Worm (Caenorhabditis elegans): Measurements from ENCODE around the gene acs-1.

acs-1 gene

ce11 chrV:6579992-6580391, 55.2 kb downstream of the acs-1 start, which contains the start of gene EGAP9.3:
EGAP9.3 (minus strand) TSS chrV:6580122.
- TF ChIP-seq ceh-14 (tag; optimal IDR thresholded peaks at IDR 0.05), result no peak
- no peak for TF ChIP-seq che-1 (tag; optimal IDR thresholded peaks at IDR 0.05)
- no peak for TF ChIP-seq odd-2 (tag; optimal IDR thresholded peaks at IDR 0.05)
- TF ChIP-seq hlh-6 (tag; optimal IDR thresholded peaks at IDR 0.05), result no peak
- TF ChIP-seq hlh-30 (tag; optimal IDR thresholded peaks at IDR 0.05; ENCODE audit: insufficient read depth), result no peak
- no peak for TF ChIP-seq gmeb-2 (tag; optimal IDR thresholded peaks at IDR 0.05)
- no peak for TF ChIP-seq ztf-16 (tag; optimal IDR thresholded peaks at IDR 0.05)
- no peak for TF ChIP-seq dve-1 (tag; optimal IDR thresholded peaks at IDR 0.05)
- no peak for TF ChIP-seq hlh-13 (GFP tag; optimal IDR thresholded peaks at IDR 0.05)
- no peak for TF ChIP-seq Y22D7AL.16 (tag; optimal IDR thresholded peaks at IDR 0.05)
- TF ChIP-seq ets-4 (tag; optimal IDR thresholded peaks at IDR 0.05), result no peak
- no peak for TF ChIP-seq ttx-3 (tag; optimal IDR thresholded peaks at IDR 0.05)
- no peak for TF ChIP-seq pax-1 (tag; optimal IDR thresholded peaks at IDR 0.05)
- TF ChIP-seq nhr-232 (tag; optimal IDR thresholded peaks at IDR 0.05), result no peak
- TF ChIP-seq unc-55 (GFP tag; optimal IDR thresholded peaks at IDR 0.05), result no peak
